Worm (Caenorhabditis elegans) whole organism, young adult: ENCODE measurements around the gene Y32B12A.5.

Experiments used
- B0019.2 ChIP-seq: fragments of 200-800 bp; sonication (Bioruptor generic); conservative IDR thresholded peaks from 2 replicates; pipeline ENCODE4 v1.3.6; 2022; ENCODE audit warnings: missing genetic modification reagents, missing genetic modification characterization, missing compliant biosample characterization
- B0261.1 ChIP-seq: sonication (generic microtip); optimal IDR thresholded peaks from 2 replicates; lab custom pipeline; 2016; ENCODE audit warnings: mild to moderate bottlenecking, missing genetic modification characterization, moderate library complexity, missing compliant biosample characterization
- C06A6.2 ChIP-seq: fragments of 200-800 bp; sonication (Bioruptor generic); conservative IDR thresholded peaks from 2 replicates; pipeline ENCODE4 v1.3.6; 2022; ENCODE audit warnings: missing genetic modification characterization, missing compliant biosample characterization
- F10E7.11 ChIP-seq: sonication (generic microtip); optimal IDR thresholded peaks from 2 replicates; lab custom pipeline; 2017; ENCODE audit warnings: mild to moderate bottlenecking, missing genetic modification characterization, moderate library complexity, missing compliant biosample characterization
- F22D6.2 ChIP-seq: sonication (generic microtip); optimal IDR thresholded peaks from 2 replicates; lab custom pipeline; 2016; ENCODE audit warnings: mild to moderate bottlenecking, missing genetic modification characterization, missing compliant biosample characterization
- F23B12.7 ChIP-seq: sonication (generic microtip); optimal IDR thresholded peaks from 2 replicates; lab custom pipeline; 2017; ENCODE audit warnings: missing genetic modification characterization, mild to moderate bottlenecking, missing compliant biosample characterization, antibody characterized with exemption, moderate library complexity; ENCODE audit not compliant: insufficient read depth
- F37B4.10 ChIP-seq: fragments of 200-800 bp; sonication (Bioruptor generic); IDR thresholded peaks from 2 replicates; pipeline ENCODE4 v1.3.6; 2022; ENCODE audit warnings: missing genetic modification characterization, missing compliant biosample characterization
- F52B5.7 ChIP-seq: sonication (generic microtip); optimal IDR thresholded peaks from 2 replicates; lab custom pipeline; 2016; ENCODE audit warnings: mild to moderate bottlenecking, missing genetic modification characterization, missing compliant biosample characterization
- F57C9.4 ChIP-seq: sonication (generic microtip); optimal IDR thresholded peaks from 2 replicates; lab custom pipeline; 2017; ENCODE audit warnings: mild to moderate bottlenecking, missing genetic modification characterization, missing compliant biosample characterization
- K11D2.4 ChIP-seq: fragments of 200-800 bp; sonication (Bioruptor generic); IDR thresholded peaks from 2 replicates; pipeline ENCODE4 v1.3.6; 2022; ENCODE audit warnings: missing genetic modification reagents, missing genetic modification characterization, missing compliant biosample characterization
- T07F8.4 ChIP-seq: sonication (generic microtip); optimal IDR thresholded peaks from 2 replicates; lab custom pipeline; 2016; ENCODE audit warnings: mild to moderate bottlenecking, missing genetic modification characterization, moderate library complexity, missing compliant biosample characterization
- Y53G8AR.9 ChIP-seq: fragments of 200-800 bp; sonication (Bioruptor generic); conservative IDR thresholded peaks from 2 replicates; pipeline ENCODE4 v1.3.6; 2022; ENCODE audit warnings: missing genetic modification reagents, missing genetic modification characterization, missing compliant biosample characterization
- Y67H2A.10 ChIP-seq: fragments of 200-800 bp; sonication (Bioruptor generic); conservative IDR thresholded peaks from 2 replicates; pipeline ENCODE4 v1.3.6; 2022; ENCODE audit warnings: missing genetic modification reagents, missing genetic modification characterization, missing compliant biosample characterization
- atf-7 ChIP-seq: sonication (generic microtip); optimal IDR thresholded peaks from 2 replicates; lab custom pipeline; 2017; ENCODE audit warnings: mild to moderate bottlenecking, missing genetic modification characterization, missing compliant biosample characterization
- athp-1 ChIP-seq: sonication (generic microtip); optimal IDR thresholded peaks from 2 replicates; lab custom pipeline; 2017; ENCODE audit warnings: mild to moderate bottlenecking, missing genetic modification characterization, missing compliant biosample characterization
- bed-1 ChIP-seq: fragments of 200-800 bp; sonication (Bioruptor generic); IDR thresholded peaks from 2 replicates; pipeline ENCODE4 v1.3.6; 2022; ENCODE audit warnings: missing genetic modification reagents, missing genetic modification characterization, missing compliant biosample characterization
- bed-2 ChIP-seq: fragments of 200-800 bp; sonication (Bioruptor generic); IDR thresholded peaks from 2 replicates; pipeline ENCODE4 v1.3.6; 2022; ENCODE audit warnings: missing genetic modification reagents, missing genetic modification characterization, missing compliant biosample characterization
- cebp-2 ChIP-seq: fragments of 200-800 bp; sonication (Bioruptor generic); IDR thresholded peaks from 2 replicates; pipeline ENCODE4 v1.3.6; 2022; ENCODE audit warnings: missing genetic modification characterization, missing compliant biosample characterization
- dox-1 ChIP-seq: fragments of 200-800 bp; sonication (Bioruptor generic); IDR thresholded peaks from 2 replicates; pipeline ENCODE4 v1.3.6; 2022; ENCODE audit warnings: missing genetic modification reagents, missing genetic modification characterization, missing compliant biosample characterization
- dpff-1 ChIP-seq: sonication (generic microtip); optimal IDR thresholded peaks from 2 replicates; lab custom pipeline; 2017; ENCODE audit warnings: mild to moderate bottlenecking, missing genetic modification characterization, missing compliant biosample characterization
- egl-44 ChIP-seq: fragments of 200-800 bp; sonication (Bioruptor generic); IDR thresholded peaks from 2 replicates; pipeline ENCODE4 v1.3.6; 2022; ENCODE audit warnings: missing genetic modification reagents, missing genetic modification characterization, missing compliant biosample characterization
- fkh-3 ChIP-seq: sonication (generic microtip); optimal IDR thresholded peaks from 2 replicates; lab custom pipeline; 2016; ENCODE audit warnings: mild to moderate bottlenecking, missing genetic modification characterization, missing compliant biosample characterization
- gei-17 ChIP-seq: fragments of 200-800 bp; sonication (Bioruptor generic); optimal IDR thresholded peaks from 2 replicates; lab custom pipeline; 2018; ENCODE audit warnings: mild to moderate bottlenecking, missing genetic modification characterization, missing compliant biosample characterization
- him-1 ChIP-seq: sonication (generic microtip); optimal IDR thresholded peaks from 2 replicates; lab custom pipeline; 2016; ENCODE audit warnings: missing genotype, missing genetic modification reagents, missing genetic modification characterization, missing compliant biosample characterization
- hlh-12 ChIP-seq: sonication (generic microtip); optimal IDR thresholded peaks from 2 replicates; lab custom pipeline; 2016; ENCODE audit warnings: missing genetic modification characterization, missing compliant biosample characterization
- hlh-26 ChIP-seq: fragments of 200-800 bp; sonication (Bioruptor generic); conservative IDR thresholded peaks from 2 replicates; pipeline ENCODE4 v1.3.6; 2022; ENCODE audit warnings: missing genetic modification reagents, missing genetic modification characterization, missing compliant biosample characterization
- lag-1 ChIP-seq: fragments of 200-800 bp; sonication (Bioruptor generic); IDR thresholded peaks from 2 replicates; pipeline ENCODE4 v1.3.6; 2022; ENCODE audit warnings: missing genetic modification reagents, missing genetic modification characterization, missing compliant biosample characterization
- lin-54 ChIP-seq: fragments of 200-800 bp; sonication (Bioruptor generic); optimal IDR thresholded peaks from 2 replicates; lab custom pipeline; 2018; ENCODE audit warnings: mild to moderate bottlenecking, missing genetic modification characterization, missing compliant biosample characterization
- mel-28 ChIP-seq: sonication (generic microtip); optimal IDR thresholded peaks from 2 replicates; lab custom pipeline; 2016; ENCODE audit warnings: borderline replicate concordance, mild to moderate bottlenecking, missing genetic modification characterization, missing compliant biosample characterization
- nhr-179 ChIP-seq: sonication (generic microtip); optimal IDR thresholded peaks from 2 replicates; lab custom pipeline; 2016; ENCODE audit warnings: mild to moderate bottlenecking, missing genetic modification characterization, missing compliant biosample characterization
- pbrm-1 ChIP-seq: fragments of 200-800 bp; sonication (Bioruptor generic); IDR thresholded peaks from 2 replicates; pipeline ENCODE4 v1.3.6; 2022; ENCODE audit warnings: missing genetic modification reagents, missing genetic modification characterization, missing compliant biosample characterization
- repo-1 ChIP-seq: sonication (generic microtip); optimal IDR thresholded peaks from 2 replicates; lab custom pipeline; 2017; ENCODE audit warnings: mild to moderate bottlenecking, missing genetic modification characterization, missing compliant biosample characterization
- sdz-38 ChIP-seq: sonication (generic microtip); optimal IDR thresholded peaks from 2 replicates; lab custom pipeline; 2016; ENCODE audit warnings: missing genotype, missing genetic modification characterization, missing compliant biosample characterization
- sea-2 ChIP-seq: fragments of 200-800 bp; sonication (Bioruptor generic); IDR thresholded peaks from 2 replicates; pipeline ENCODE4 v1.3.6; 2022; ENCODE audit warnings: missing genetic modification characterization, missing compliant biosample characterization
- snpc-1.3 ChIP-seq: sonication (generic microtip); optimal IDR thresholded peaks from 2 replicates; lab custom pipeline; 2017; ENCODE audit warnings: missing genetic modification characterization, mild to moderate bottlenecking, missing compliant biosample characterization, antibody characterized with exemption, moderate library complexity, missing genotype, missing genetic modification reagents; ENCODE audit not compliant: insufficient read depth
- snpc-4 ChIP-seq, 5 experiments: fragments of 150-350 bp in 1 of 5; sonication (generic microtip) in 4 of 5; optimal IDR thresholded peaks; 2 replicates each; lab custom pipeline; 2014 to 2018; ENCODE audit warnings: missing genetic modification characterization in 5 of 5, missing biosample characterization in 3 of 5, antibody characterized with exemption in 2 of 5, mild to moderate bottlenecking in 2 of 5, missing compliant biosample characterization in 2 of 5, missing genotype in 2 of 5, moderate library complexity in 2 of 5, missing genetic modification reagents in 1 of 5
- unc-130 ChIP-seq: sonication (generic microtip); optimal IDR thresholded peaks from 2 replicates; lab custom pipeline; 2016; ENCODE audit warnings: missing genetic modification reagents, missing genetic modification characterization, missing compliant biosample characterization
- unc-62 ChIP-seq: fragments of 150-350 bp; optimal IDR thresholded peaks from 2 replicates; lab custom pipeline; 2014; ENCODE audit warnings: missing biosample characterization, missing genetic modification reagents, missing genetic modification characterization
- zim-3 ChIP-seq: sonication (generic microtip); optimal IDR thresholded peaks from 2 replicates; lab custom pipeline; 2017; ENCODE audit warnings: mild to moderate bottlenecking, missing genetic modification characterization, moderate library complexity, missing compliant biosample characterization
- ztf-22 ChIP-seq: fragments of 200-800 bp; sonication (Bioruptor generic); optimal IDR thresholded peaks from 2 replicates; lab custom pipeline; 2018; ENCODE audit warnings: mild to moderate bottlenecking, missing genetic modification characterization, moderate library complexity, missing compliant biosample characterization
- ztf-26 ChIP-seq: sonication (generic microtip); optimal IDR thresholded peaks from 2 replicates; lab custom pipeline; 2017; ENCODE audit warnings: missing genetic modification characterization, missing compliant biosample characterization
- ztf-28 ChIP-seq: fragments of 200-800 bp; sonication (Bioruptor generic); IDR thresholded peaks from 2 replicates; pipeline ENCODE4 v1.3.6; 2022; ENCODE audit warnings: missing genetic modification reagents, missing genetic modification characterization, missing compliant biosample characterization

Y32B12A.5 gene

DNA sequence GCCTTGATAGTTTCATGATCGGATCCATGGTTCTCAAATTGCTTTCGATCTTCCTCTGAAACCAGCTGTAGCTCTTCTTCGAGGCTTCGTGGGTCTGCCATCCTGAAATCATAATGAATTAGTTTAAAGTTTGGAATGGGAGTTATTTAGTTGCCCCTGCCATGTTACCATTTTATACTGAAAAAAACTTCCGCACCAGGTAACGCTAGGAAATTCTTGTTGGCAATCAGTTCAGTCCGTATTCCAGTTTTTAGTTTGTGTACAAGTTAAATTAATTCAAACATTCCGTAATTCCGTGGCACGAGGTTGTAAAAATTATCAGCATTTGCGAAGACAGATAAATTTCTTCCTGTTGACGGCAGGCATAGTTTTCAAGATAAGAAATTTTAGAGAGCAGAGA, at the start of gene Y32B12A.5:
Gene Y32B12A.5, minus strand, starts transcription at position 101 of the 400 bp plus-strand sequence.
- TF ChIP-seq unc-62 (no peak), ztf-26 (tag; lab: Kevin White, UChicago) (no peak), snpc-1.3 (tag; lab: Kevin White, UChicago) (no peak), B0019.2 (no peak), egl-44 (GFP tag; lab: Robert Waterston, UW) (no peak), Y53G8AR.9 (GFP tag; lab: Robert Waterston, UW) (no peak), F10E7.11 (no peak), lin-54 (GFP tag; lab: Kevin White, UChicago) (no peak), athp-1 (tag; lab: Kevin White, UChicago) (no peak), hlh-12 (no peak), nhr-179 (tag; lab: Kevin White, UChicago) (no peak), zim-3 (tag; lab: Kevin White, UChicago) (no peak), sea-2 (GFP tag; lab: Robert Waterston, UW) (no peak), fkh-3 (tag; lab: Kevin White, UChicago) (no peak), bed-1 (GFP tag; lab: Robert Waterston, UW) (no peak), Y67H2A.10 (GFP tag; lab: Robert Waterston, UW) (no peak), dox-1 (GFP tag; lab: Robert Waterston, UW) (no peak)

DNA sequence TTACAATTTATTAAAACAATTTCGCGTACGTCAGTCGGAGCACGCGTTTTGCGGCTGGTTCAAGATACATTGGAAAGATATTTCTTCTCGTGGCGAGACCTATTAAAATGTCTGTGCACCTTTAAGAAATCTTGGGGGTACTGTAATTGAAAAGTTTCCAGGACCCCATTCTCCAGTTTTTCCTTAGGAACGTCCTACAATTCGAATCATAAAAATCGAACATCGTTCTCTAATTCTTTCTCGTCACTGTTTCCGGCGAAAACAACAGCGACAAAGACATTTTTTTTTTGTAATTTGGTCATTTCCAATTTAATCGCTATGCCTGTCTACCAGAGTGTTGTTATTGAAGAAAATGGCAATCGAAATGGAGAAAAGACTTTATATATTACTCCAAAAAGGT, 49.3 kb upstream of the Y32B12A.5 start, which contains the start of gene Y32B12B.1:
Gene Y32B12B.1, plus strand, starts transcription at position 301 of the 400 bp plus-strand sequence.
- TF ChIP-seq snpc-4 (GFP tag; optimal IDR thresholded peaks at IDR 0.05; lab: Kevin White, UChicago) (no peak), snpc-4 (tag; optimal IDR thresholded peaks at IDR 0.05; lab: Kevin White, UChicago) (no peak), gei-17 (no peak), hlh-12 (no peak), B0261.1 (tag; lab: Kevin White, UChicago) (no peak), F22D6.2 (tag; lab: Kevin White, UChicago) (no peak), egl-44 (GFP tag; lab: Robert Waterston, UW) (no peak), bed-2 (GFP tag; lab: Robert Waterston, UW) (no peak), ztf-28 (GFP tag; lab: Robert Waterston, UW) (no peak), F23B12.7 (tag; lab: Kevin White, UChicago) (no peak), K11D2.4 (GFP tag; lab: Robert Waterston, UW) (no peak), atf-7 (tag; lab: Kevin White, UChicago) (no peak), him-1 (no peak)
- TF ChIP-seq, all 124 proteins: peak for 0

DNA sequence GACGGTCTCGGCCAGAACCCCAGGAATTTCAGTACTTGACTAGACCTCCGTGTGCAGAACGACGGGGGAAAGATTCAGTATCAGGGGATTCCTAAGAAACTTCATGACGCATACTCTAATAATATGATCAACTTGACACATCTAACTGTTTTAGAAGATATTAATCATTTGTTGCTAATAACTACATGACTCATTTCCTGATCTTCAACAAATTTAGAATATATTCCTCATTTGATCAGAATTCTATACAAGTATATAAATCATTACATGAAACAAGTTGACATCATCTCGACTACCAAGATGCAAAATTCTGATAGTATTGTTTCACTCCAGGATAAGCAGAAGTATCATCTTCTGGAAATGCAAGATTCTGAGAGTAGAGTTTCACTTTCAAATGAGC, 47.8 kb upstream of the Y32B12A.5 start, which contains the start of gene Y32B12B.8:
Gene Y32B12B.8, plus strand, starts transcription at position 301 of the 400 bp plus-strand sequence.
- TF ChIP-seq F37B4.10 (GFP tag; lab: Robert Waterston, UW) (no peak), atf-7 (tag; lab: Kevin White, UChicago) (no peak), pbrm-1 (GFP tag; lab: Robert Waterston, UW) (no peak), ztf-22 (GFP tag; lab: Kevin White, UChicago) (no peak), lag-1 (GFP tag; lab: Robert Waterston, UW) (no peak), mel-28 (no peak), hlh-26 (GFP tag; lab: Robert Waterston, UW) (no peak), dpff-1 (tag; lab: Kevin White, UChicago) (no peak), sdz-38 (tag; lab: Kevin White, UChicago) (no peak), repo-1 (tag; lab: Kevin White, UChicago) (no peak), F57C9.4 (tag; lab: Kevin White, UChicago) (no peak), F52B5.7 (tag; lab: Kevin White, UChicago) (no peak), unc-130 (GFP tag; lab: Kevin White, UChicago) (no peak), C06A6.2 (no peak), B0019.2 (no peak), cebp-2 (GFP tag; lab: Robert Waterston, UW) (no peak), T07F8.4 (tag; lab: Kevin White, UChicago) (no peak), unc-62 (no peak)
